Fruit fly (Drosophila melanogaster) whole organism, pupa: ENCODE data around the gene CG7246.

ENCODE experiments used
- CG10348 ChIP-seq: fragments of 200-800 bp; sonication (Bioruptor generic); IDR thresholded peaks from 2 replicates; pipeline ENCODE4 v1.3.6; 2022; ENCODE audit warnings: missing biosample characterization, missing genetic modification characterization
- CG12605 ChIP-seq: fragments of 200-800 bp; sonication (Bioruptor generic); IDR thresholded peaks from 2 replicates; pipeline ENCODE4 v1.3.6; 2022; ENCODE audit warnings: missing biosample characterization, missing genetic modification characterization
- CG13204 ChIP-seq: fragments of 200-800 bp; sonication (Bioruptor generic); optimal IDR thresholded peaks from 2 replicates; lab custom pipeline; 2018; ENCODE audit warnings: missing biosample characterization, mild to moderate bottlenecking, missing genetic modification characterization, moderate library complexity
- CG14655 ChIP-seq: fragments of 200-800 bp; sonication (Bioruptor generic); optimal IDR thresholded peaks from 3 replicates; lab custom pipeline; 2017; ENCODE audit warnings: mild to moderate bottlenecking, missing biosample characterization, missing genetic modification reagents, missing genetic modification characterization
- CG15710 ChIP-seq: fragments of 200-800 bp; sonication (Bioruptor generic); optimal IDR thresholded peaks from 2 replicates; lab custom pipeline; 2018; ENCODE audit warnings: missing biosample characterization, mild to moderate bottlenecking, missing genetic modification characterization, moderate library complexity
- CG17806 ChIP-seq: fragments of 200-800 bp; sonication (Bioruptor generic); optimal IDR thresholded peaks from 2 replicates; lab custom pipeline; 2018; ENCODE audit warnings: missing biosample characterization, mild to moderate bottlenecking, missing genetic modification characterization, moderate library complexity
- CG32121 ChIP-seq: fragments of 200-800 bp; sonication (Bioruptor generic); IDR thresholded peaks from 2 replicates; pipeline ENCODE4 v1.3.6; 2022; ENCODE audit warnings: missing biosample characterization, missing genetic modification characterization
- CG34367 ChIP-seq: fragments of 200-800 bp; sonication (Bioruptor generic); optimal IDR thresholded peaks from 2 replicates; lab custom pipeline; 2018; ENCODE audit warnings: missing biosample characterization, mild to moderate bottlenecking, missing genetic modification characterization
- CG4496 ChIP-seq: fragments of 200-800 bp; sonication (Bioruptor generic); IDR thresholded peaks from 3 replicates; pipeline ENCODE4 v1.3.6; 2022; ENCODE audit warnings: missing biosample characterization, missing genetic modification characterization
- CG8159 ChIP-seq: fragments of 200-800 bp; sonication (Bioruptor generic); optimal IDR thresholded peaks from 3 replicates; lab custom pipeline; 2018; ENCODE audit warnings: missing biosample characterization, mild to moderate bottlenecking, missing genetic modification characterization, moderate library complexity
- CG8301 ChIP-seq: fragments of 200-800 bp; sonication (Bioruptor generic); optimal IDR thresholded peaks from 2 replicates; lab custom pipeline; 2018; ENCODE audit warnings: missing biosample characterization, mild to moderate bottlenecking, missing genetic modification characterization
- CG9948 ChIP-seq: fragments of 200-800 bp; sonication (Bioruptor generic); optimal IDR thresholded peaks from 2 replicates; lab custom pipeline; 2018; ENCODE audit warnings: missing biosample characterization, mild to moderate bottlenecking, missing genetic modification characterization, moderate library complexity
- D1 ChIP-seq: fragments of 200-800 bp; sonication (Bioruptor generic); optimal IDR thresholded peaks from 2 replicates; lab custom pipeline; 2018; ENCODE audit warnings: missing biosample characterization, mild to moderate bottlenecking, missing genetic modification characterization, moderate library complexity
- EcR ChIP-seq: fragments of 200-800 bp; sonication (Bioruptor generic); optimal IDR thresholded peaks from 3 replicates; lab custom pipeline; 2019; ENCODE audit warnings: missing biosample characterization, missing genetic modification characterization, mild to moderate bottlenecking, moderate library complexity, missing genetic modification reagents
- Ets98B ChIP-seq: fragments of 200-800 bp; sonication (Bioruptor generic); IDR thresholded peaks from 2 replicates; pipeline ENCODE4 v1.3.6; 2022; ENCODE audit warnings: missing biosample characterization, missing genetic modification characterization
- Pif1A ChIP-seq: fragments of 200-800 bp; sonication (Bioruptor generic); optimal IDR thresholded peaks from 3 replicates; lab custom pipeline; 2016; ENCODE audit warnings: missing biosample characterization, missing genetic modification characterization
- Pif1B ChIP-seq: fragments of 200-800 bp; sonication (Bioruptor generic); optimal IDR thresholded peaks from 3 replicates; lab custom pipeline; 2016; ENCODE audit warnings: missing biosample characterization, missing genetic modification characterization
- Snoo ChIP-seq: fragments of 200-800 bp; sonication (Bioruptor generic); optimal IDR thresholded peaks from 3 replicates; lab custom pipeline; 2017; ENCODE audit warnings: missing biosample characterization, mild to moderate bottlenecking, missing genetic modification characterization, inconsistent platforms
- fd96Ca ChIP-seq: fragments of 200-800 bp; sonication (Bioruptor generic); IDR thresholded peaks from 3 replicates; pipeline ENCODE4 v1.3.6; 2022; ENCODE audit warnings: missing biosample characterization, missing genetic modification characterization
- gl ChIP-seq: fragments of 200-800 bp; sonication (Bioruptor generic); optimal IDR thresholded peaks from 2 replicates; lab custom pipeline; 2018; ENCODE audit warnings: missing biosample characterization, mild to moderate bottlenecking, missing genetic modification characterization
- rn ChIP-seq: fragments of 200-800 bp; sonication (Bioruptor generic); IDR thresholded peaks from 2 replicates; pipeline ENCODE4 v1.3.6; 2022; ENCODE audit warnings: missing biosample characterization, missing genetic modification characterization

CG7246 gene

DNA sequence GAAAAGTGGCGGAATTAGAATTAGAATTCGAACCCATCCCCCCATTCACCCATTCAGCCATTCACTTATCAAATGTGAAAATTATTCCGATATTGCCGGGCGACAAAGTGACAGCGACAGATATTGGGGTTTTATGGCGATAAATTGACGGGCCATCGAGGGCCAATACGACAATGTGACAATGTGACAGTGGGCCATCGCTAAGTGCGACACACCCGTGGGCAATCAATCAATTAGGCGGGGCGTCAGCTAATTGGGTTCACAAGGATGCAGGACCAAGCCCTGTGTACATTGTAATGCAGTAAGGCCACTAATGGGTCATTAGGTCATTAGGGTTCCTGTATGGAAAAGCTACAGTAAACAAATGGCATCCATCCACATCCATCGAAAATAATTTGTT lies 6.8 kb downstream of the CG7246 start:
- TF ChIP-seq fd96Ca (GFP tag; lab: Robert Waterston, UW) (no peak), Ets98B (no peak), CG10348 (no peak), CG17806 (tag; lab: Kevin White, UChicago) (no peak), Pif1A (no peak), CG15710 (tag; lab: Kevin White, UChicago) (no peak), Snoo (tag; lab: Kevin White, UChicago) (no peak), EcR (no peak), CG4496 (GFP tag; lab: Robert Waterston, UW) (no peak), D1 (no peak), CG8159 (tag; lab: Kevin White, UChicago) (no peak), CG9948 (no peak), Pif1B (GFP tag; lab: Kevin White, UChicago) (no peak), rn (GFP tag; lab: Robert Waterston, UW) (no peak), CG8301 (no peak), CG14655 (GFP tag; lab: Kevin White, UChicago) (no peak), CG34367 (no peak), CG32121 (GFP tag; lab: Robert Waterston, UW) (no peak)

DNA sequence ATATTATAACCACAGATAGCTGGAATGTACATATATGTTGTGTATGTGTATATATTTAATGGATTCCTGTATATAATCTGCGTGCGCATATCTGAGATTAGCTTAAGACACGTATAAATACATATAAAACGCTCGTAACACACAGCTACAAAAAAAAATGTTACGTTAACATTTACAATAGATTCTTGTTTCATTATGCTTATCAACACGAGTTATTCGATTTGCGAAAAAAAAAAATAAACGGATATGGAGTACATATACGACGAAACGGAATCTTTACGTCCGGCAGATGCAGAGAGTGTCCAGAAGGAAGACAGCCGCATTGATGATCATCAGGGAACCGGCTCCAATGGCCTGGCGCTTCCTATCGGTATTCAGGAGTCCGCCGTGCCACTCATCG lies 9.5 kb downstream of the CG7246 start, which contains the start of gene CG10970:
CG10970 (minus strand) TSS at position 101 of the 400 bp plus-strand sequence.
- TF ChIP-seq rn (GFP tag; lab: Robert Waterston, UW), result no peak
- no peak for TF ChIP-seq CG17806 (tag; lab: Kevin White, UChicago)
- no peak for TF ChIP-seq CG14655 (GFP tag; lab: Kevin White, UChicago)
- TF ChIP-seq CG32121 (GFP tag; lab: Robert Waterston, UW), result no peak
- no peak for TF ChIP-seq Snoo (tag; lab: Kevin White, UChicago)
- TF ChIP-seq CG8159 (tag; lab: Kevin White, UChicago), result no peak
- TF ChIP-seq CG12605 (GFP tag; lab: Robert Waterston, UW), result no peak
- TF ChIP-seq fd96Ca (GFP tag; lab: Robert Waterston, UW), result no peak
- TF ChIP-seq CG13204, result no peak
- TF ChIP-seq CG34367, result no peak
- TF ChIP-seq CG9948, result no peak
- TF ChIP-seq EcR, result no peak
- no peak for TF ChIP-seq CG4496 (GFP tag; lab: Robert Waterston, UW)
- no peak for TF ChIP-seq CG8301
- TF ChIP-seq gl, result no peak
- TF ChIP-seq Pif1A, result no peak
- TF ChIP-seq Pif1B (GFP tag; lab: Kevin White, UChicago), result no peak

DNA sequence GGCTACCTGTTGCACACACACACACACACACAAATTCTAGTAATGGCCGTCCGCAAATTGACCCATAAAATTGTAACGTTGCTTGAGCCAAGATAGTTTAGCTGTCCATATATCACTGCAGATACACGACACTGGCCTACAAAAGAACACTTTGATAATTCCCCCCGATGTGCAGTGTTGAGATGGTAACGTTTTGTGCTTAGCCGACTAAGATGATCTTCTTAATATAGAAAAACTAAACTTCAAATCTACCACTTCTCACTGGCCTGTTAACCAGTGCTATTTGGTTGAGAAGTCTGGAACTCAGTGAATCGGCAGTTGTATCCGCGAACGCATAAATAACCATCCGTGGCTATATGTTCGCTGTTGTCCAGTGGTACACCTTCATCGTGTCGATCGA lies 12.0 kb downstream of the CG7246 start:
- TF ChIP-seq CG8159 (tag; lab: Kevin White, UChicago), result peak; percentile 75
- TF ChIP-seq CG4496 (GFP tag; lab: Robert Waterston, UW), result peak; percentile 92
- peak; percentile 44 for TF ChIP-seq CG13204
- TF ChIP-seq CG32121 (GFP tag; lab: Robert Waterston, UW), result peak; percentile 55
- peak; percentile 67 for TF ChIP-seq Pif1A
- peak; percentile 76 for TF ChIP-seq CG14655 (GFP tag; lab: Kevin White, UChicago)
- TF ChIP-seq fd96Ca (GFP tag; lab: Robert Waterston, UW), result peak; percentile 88
- peak; percentile 74 for TF ChIP-seq CG8301
- no peak for TF ChIP-seq Snoo (tag; lab: Kevin White, UChicago)
- peak; percentile 63 for TF ChIP-seq gl
- peak; percentile 75 for TF ChIP-seq CG12605 (GFP tag; lab: Robert Waterston, UW)
- peak; percentile 64 for TF ChIP-seq CG17806 (tag; lab: Kevin White, UChicago)
- TF ChIP-seq CG34367, result peak; percentile 75
- no peak for TF ChIP-seq CG10348
- peak; percentile 6 for TF ChIP-seq EcR
- peak; percentile 83 for TF ChIP-seq Ets98B
- peak; percentile 63 for TF ChIP-seq Pif1B (GFP tag; lab: Kevin White, UChicago)
- TF ChIP-seq D1, result no peak
- TF ChIP-seq rn (GFP tag; lab: Robert Waterston, UW), result peak; percentile 55; the same call in 1 of the 2 replicates
- peak; percentile 37 for TF ChIP-seq CG9948
- TF ChIP-seq CG15710 (tag; lab: Kevin White, UChicago), result peak; percentile 68

DNA sequence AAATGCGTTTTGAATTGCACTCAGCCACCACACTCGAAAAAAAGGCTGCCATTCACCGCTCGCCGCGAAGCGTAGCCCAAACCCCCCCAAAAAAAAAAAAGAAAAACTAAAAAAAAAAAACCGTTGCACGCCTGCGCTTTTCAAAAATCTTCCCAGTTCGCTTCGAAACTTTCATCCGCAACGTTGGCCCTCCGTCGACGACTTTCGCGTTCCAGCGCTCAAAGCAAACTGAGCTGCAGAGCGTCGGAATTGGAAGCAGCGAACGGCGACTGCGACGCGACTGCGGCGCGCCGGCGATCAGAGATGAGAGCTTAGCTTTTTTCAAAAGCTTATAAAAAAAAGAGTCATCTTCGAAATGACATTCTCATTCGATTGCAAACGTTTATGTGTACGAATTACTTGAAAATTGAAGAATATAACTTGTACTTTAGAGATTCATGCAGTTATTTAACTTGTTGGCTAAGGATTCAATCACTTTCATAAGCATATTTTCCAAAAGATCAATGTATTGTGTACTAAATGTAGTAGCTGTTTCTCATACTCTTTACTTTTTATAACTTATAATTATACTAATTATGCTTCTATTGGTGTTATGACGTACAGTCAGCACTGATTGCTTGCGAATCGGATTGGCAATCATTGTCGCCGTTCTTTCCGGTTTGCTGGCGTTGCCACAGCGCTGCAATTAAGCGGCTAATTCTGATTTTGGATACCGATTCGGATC lies 12.9 kb downstream of the CG7246 start, which contains the start of gene CG15365:
CG15365 (minus strand) TSS at position 230 of the 724 bp plus-strand sequence.
- TF ChIP-seq CG32121 (GFP tag; lab: Robert Waterston, UW) (peak; percentile 9; the same call in 1 of the 2 replicates), D1 (no peak), CG13204 (no peak), CG8301 (no peak), CG34367 (peak; percentile 37), Pif1A (peak; percentile 9), gl (no peak), rn (GFP tag; lab: Robert Waterston, UW) (no peak), fd96Ca (GFP tag; lab: Robert Waterston, UW) (peak; percentile 26; the same call in 1 of the 3 replicates), CG10348 (no peak), Ets98B (peak; percentile 20; the same call in 1 of the 2 replicates), Snoo (tag; lab: Kevin White, UChicago) (no peak), CG4496 (GFP tag; lab: Robert Waterston, UW) (peak; percentile 52; the same call in 1 of the 3 replicates), CG9948 (no peak), CG14655 (GFP tag; lab: Kevin White, UChicago) (peak; percentile 18), CG12605 (GFP tag; lab: Robert Waterston, UW) (no peak), EcR (no peak), Pif1B (GFP tag; lab: Kevin White, UChicago) (peak; percentile 6), CG15710 (tag; lab: Kevin White, UChicago) (peak; percentile 32), CG17806 (tag; lab: Kevin White, UChicago) (no peak), CG8159 (tag; lab: Kevin White, UChicago) (peak; percentile 16)

DNA sequence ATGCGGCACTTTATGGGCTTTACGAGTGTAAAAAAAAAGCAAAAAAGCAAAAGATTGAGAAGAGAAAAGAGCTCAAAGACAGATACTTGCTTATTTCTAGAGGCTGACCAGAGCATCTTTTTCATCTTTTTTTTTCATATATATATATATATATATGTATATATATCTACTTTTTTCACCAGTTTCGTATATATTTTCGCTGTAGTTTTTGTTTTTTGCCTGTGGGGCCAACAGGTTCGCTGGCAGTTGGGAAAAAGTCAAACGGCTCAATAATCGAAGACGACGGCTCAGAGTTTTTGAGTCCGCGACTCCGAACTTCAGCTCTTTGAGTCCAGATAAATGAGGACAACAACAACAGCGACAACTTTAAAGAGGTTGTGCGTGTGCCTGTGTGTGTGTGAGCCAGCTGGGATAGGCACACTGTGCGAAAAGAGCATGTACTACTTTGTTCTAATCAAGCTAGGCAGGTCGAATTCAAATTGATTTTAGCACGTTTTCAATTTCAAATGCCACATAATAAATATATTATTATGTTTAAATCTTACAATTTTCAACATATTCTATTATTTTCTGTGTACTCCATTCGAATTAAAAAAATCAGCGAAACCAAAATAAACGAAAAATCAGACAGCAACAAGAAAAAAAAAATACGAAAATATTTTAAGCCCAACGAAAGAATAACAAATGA lies 13.9 kb downstream of the CG7246 start:
- TF ChIP-seq D1 (peak; percentile 62), Snoo (tag; lab: Kevin White, UChicago) (peak; percentile 80), Pif1A (peak; percentile 75), CG4496 (GFP tag; lab: Robert Waterston, UW) (peak; percentile 87), CG15710 (tag; lab: Kevin White, UChicago) (peak; percentile 77), Ets98B (peak; percentile 81), CG14655 (GFP tag; lab: Kevin White, UChicago) (peak; percentile 65), CG8159 (tag; lab: Kevin White, UChicago) (peak; percentile 81), CG34367 (peak; percentile 56), CG9948 (peak; percentile 60), EcR (peak; percentile 56), CG8301 (peak; percentile 59), CG17806 (tag; lab: Kevin White, UChicago) (peak; percentile 72), fd96Ca (GFP tag; lab: Robert Waterston, UW) (peak; percentile 65; the same call in 2 of the 3 replicates), CG10348 (no peak), CG12605 (GFP tag; lab: Robert Waterston, UW) (peak; percentile 55; the same call in 1 of the 2 replicates), Pif1B (GFP tag; lab: Kevin White, UChicago) (peak; percentile 79), rn (GFP tag; lab: Robert Waterston, UW) (peak; percentile 60), gl (peak; percentile 28), CG32121 (GFP tag; lab: Robert Waterston, UW) (peak; percentile 85), CG13204 (peak; percentile 42)
